Fruit fly (Drosophila melanogaster) whole organism, embryonic: Measurements from ENCODE around the gene CG32939.

Source experiments
- Antp ChIP-seq: fragments of 200-800 bp; sonication (Bioruptor generic); optimal IDR thresholded peaks from 3 replicates; lab custom pipeline; 2016; ENCODE audit warnings: missing biosample characterization, missing genetic modification characterization
- BtbVII ChIP-seq: fragments of 200-800 bp; sonication (Bioruptor generic); optimal IDR thresholded peaks from 3 replicates; lab custom pipeline; 2017; ENCODE audit warnings: missing biosample characterization, mild to moderate bottlenecking, missing genetic modification characterization
- CG10147 ChIP-seq: fragments of 200-800 bp; sonication (Bioruptor generic); optimal IDR thresholded peaks from 2 replicates; lab custom pipeline; 2019; ENCODE audit warnings: missing biosample characterization, mild to moderate bottlenecking, missing genetic modification characterization, moderate library complexity
- CG10543 ChIP-seq: fragments of 200-800 bp; sonication (Bioruptor generic); optimal IDR thresholded peaks from 3 replicates; lab custom pipeline; 2017; ENCODE audit warnings: missing biosample characterization, mild to moderate bottlenecking, missing genetic modification characterization, moderate library complexity
- CG10959 ChIP-seq: fragments of 200-800 bp; sonication (Bioruptor generic); IDR thresholded peaks from 2 replicates; pipeline ENCODE4 v1.3.6; 2022; ENCODE audit warnings: missing biosample characterization, missing genetic modification characterization
- CG11398 ChIP-seq: fragments of 200-800 bp; sonication (Bioruptor generic); optimal IDR thresholded peaks from 2 replicates; lab custom pipeline; 2016; ENCODE audit warnings: missing biosample characterization, missing genetic modification characterization
- CG13123 ChIP-seq: fragments of 200-800 bp; sonication (Bioruptor generic); optimal IDR thresholded peaks from 2 replicates; lab custom pipeline; 2016; ENCODE audit warnings: missing biosample characterization, missing genetic modification characterization
- CG13424 ChIP-seq: fragments of 200-800 bp; sonication (Bioruptor generic); optimal IDR thresholded peaks from 2 replicates; lab custom pipeline; 2019; ENCODE audit warnings: missing biosample characterization, mild to moderate bottlenecking, missing genetic modification characterization, moderate library complexity
- CG14710 ChIP-seq: fragments of 200-800 bp; sonication (Bioruptor generic); optimal IDR thresholded peaks from 3 replicates; lab custom pipeline; 2019; ENCODE audit warnings: missing biosample characterization, mild to moderate bottlenecking, missing genetic modification characterization, moderate library complexity
- CG15514 ChIP-seq: fragments of 200-800 bp; sonication (Bioruptor generic); optimal IDR thresholded peaks from 3 replicates; lab custom pipeline; 2017; ENCODE audit warnings: missing biosample characterization, missing genetic modification characterization, mild to moderate bottlenecking, moderate library complexity, missing genetic modification reagents
- CG1602 ChIP-seq: fragments of 200-800 bp; sonication (Bioruptor generic); optimal IDR thresholded peaks from 3 replicates; lab custom pipeline; 2016; ENCODE audit warnings: missing biosample characterization, missing genetic modification characterization
- CG1647 ChIP-seq: fragments of 200-800 bp; sonication (Bioruptor generic); optimal IDR thresholded peaks from 3 replicates; lab custom pipeline; 2016; ENCODE audit warnings: missing biosample characterization, missing genetic modification characterization
- CG17186 ChIP-seq: fragments of 200-800 bp; sonication (Bioruptor generic); optimal IDR thresholded peaks from 3 replicates; lab custom pipeline; 2017; ENCODE audit warnings: missing biosample characterization, missing genetic modification reagents, missing genetic modification characterization
- CG17829 ChIP-seq: fragments of 200-800 bp; optimal IDR thresholded peaks from 2 replicates; lab custom pipeline; 2019; ENCODE audit warnings: missing biosample characterization, mild to moderate bottlenecking, missing genetic modification characterization, moderate library complexity
- CG17912 ChIP-seq: fragments of 200-800 bp; sonication (Bioruptor generic); optimal IDR thresholded peaks from 2 replicates; lab custom pipeline; 2018; ENCODE audit warnings: missing biosample characterization, mild to moderate bottlenecking, missing genetic modification characterization
- CG2120 ChIP-seq: fragments of 200-800 bp; sonication (Bioruptor generic); optimal IDR thresholded peaks from 3 replicates; lab custom pipeline; 2016; ENCODE audit warnings: missing biosample characterization, missing genetic modification characterization
- CG30020 ChIP-seq: fragments of 200-800 bp; optimal IDR thresholded peaks from 2 replicates; lab custom pipeline; 2019; ENCODE audit warnings: missing biosample characterization, mild to moderate bottlenecking, missing genetic modification characterization, moderate library complexity
- CG31365 ChIP-seq: fragments of 200-800 bp; sonication (Bioruptor generic); optimal IDR thresholded peaks from 2 replicates; lab custom pipeline; 2018; ENCODE audit warnings: missing biosample characterization, mild to moderate bottlenecking, missing genetic modification characterization
- CG3726 ChIP-seq: fragments of 200-800 bp; sonication (Bioruptor generic); IDR thresholded peaks from 3 replicates; pipeline ENCODE4, ENCODE4 v1.3.6; 2022; ENCODE audit warnings: missing biosample characterization, missing genetic modification characterization
- CG6272 ChIP-seq: fragments of 200-800 bp; sonication (Bioruptor generic); IDR thresholded peaks from 2 replicates; pipeline ENCODE4 v1.3.6; 2022; ENCODE audit warnings: missing biosample characterization, missing genetic modification characterization
- CG6689 ChIP-seq: fragments of 200-800 bp; sonication (Bioruptor generic); IDR thresholded peaks from 2 replicates; pipeline ENCODE4 v1.3.6; 2022; ENCODE audit warnings: missing biosample characterization, missing genetic modification characterization
- CG6765 ChIP-seq: fragments of 200-800 bp; sonication (Bioruptor generic); optimal IDR thresholded peaks from 3 replicates; lab custom pipeline; 2017; ENCODE audit warnings: missing biosample characterization, mild to moderate bottlenecking, missing genetic modification characterization
- CG6854 ChIP-seq: fragments of 200-800 bp; sonication (Bioruptor generic); optimal IDR thresholded peaks from 3 replicates; lab custom pipeline; 2017; ENCODE audit warnings: missing biosample characterization, mild to moderate bottlenecking, missing genetic modification characterization
- CG7556 ChIP-seq: fragments of 200-800 bp; sonication (Bioruptor generic); optimal IDR thresholded peaks from 2 replicates; lab custom pipeline; 2017; ENCODE audit warnings: missing biosample characterization, mild to moderate bottlenecking, missing genetic modification characterization
- CHES-1-like ChIP-seq: fragments of 200-800 bp; sonication (Bioruptor generic); optimal IDR thresholded peaks from 2 replicates; lab custom pipeline; 2016; ENCODE audit warnings: missing biosample characterization, missing genetic modification characterization
- Dip3 ChIP-seq: fragments of 200-800 bp; sonication (Bioruptor generic); optimal IDR thresholded peaks from 3 replicates; lab custom pipeline; 2016; ENCODE audit warnings: missing biosample characterization, missing genetic modification characterization
- ERR ChIP-seq: fragments of 200-800 bp; sonication (Bioruptor generic); optimal IDR thresholded peaks from 2 replicates; lab custom pipeline; 2016; ENCODE audit warnings: missing biosample characterization, missing genetic modification characterization
- Eip74EF ChIP-seq, 2 experiments: fragments of 200-800 bp in 1 of 2; fragments of >200 bp in 1 of 2; sonication (Bioruptor generic) in 1 of 2; optimal IDR thresholded peaks; 2 replicates each; lab custom pipeline; 2017 to 2019; ENCODE audit warnings: missing biosample characterization in 2 of 2, missing genetic modification characterization in 2 of 2, mild to moderate bottlenecking in 1 of 2, moderate library complexity in 1 of 2
- Ets97D ChIP-seq: fragments of 200-800 bp; sonication (Bioruptor generic); optimal IDR thresholded peaks from 3 replicates; lab custom pipeline; 2016; ENCODE audit warnings: missing biosample characterization, missing genetic modification characterization
- HLH54F ChIP-seq: fragments of 200-800 bp; sonication (Bioruptor generic); optimal IDR thresholded peaks from 3 replicates; lab custom pipeline; 2016; ENCODE audit warnings: missing biosample characterization, missing genetic modification characterization
- Hr39 ChIP-seq: fragments of >200 bp; optimal IDR thresholded peaks from 2 replicates; lab custom pipeline; 2017
- Lpt ChIP-seq: fragments of >200 bp; optimal IDR thresholded peaks from 2 replicates; lab custom pipeline; 2018; ENCODE audit warnings: missing biosample characterization, missing genetic modification characterization
- MTF-1 ChIP-seq: fragments of 200-800 bp; sonication (Bioruptor generic); optimal IDR thresholded peaks from 2 replicates; lab custom pipeline; 2018; ENCODE audit warnings: missing biosample characterization, mild to moderate bottlenecking, missing genetic modification characterization, borderline replicate concordance
- NC2β ChIP-seq: fragments of 200-800 bp; sonication (Bioruptor generic); optimal IDR thresholded peaks from 2 replicates; lab custom pipeline; 2016; ENCODE audit warnings: missing biosample characterization, missing genetic modification characterization
- YL-1 ChIP-seq: fragments of 200-800 bp; sonication (Bioruptor generic); optimal IDR thresholded peaks from 3 replicates; lab custom pipeline; 2017; ENCODE audit warnings: missing biosample characterization, mild to moderate bottlenecking, missing genetic modification characterization
- chn ChIP-seq: fragments of 200-800 bp; sonication (Bioruptor generic); optimal IDR thresholded peaks from 2 replicates; lab custom pipeline; 2016; ENCODE audit warnings: missing biosample characterization, missing genetic modification characterization
- dan ChIP-seq: fragments of 200-800 bp; sonication (Bioruptor generic); IDR thresholded peaks from 2 replicates; pipeline ENCODE4 v1.3.6; 2022; ENCODE audit warnings: missing biosample characterization, missing genetic modification characterization
- eyg ChIP-seq: fragments of 200-800 bp; sonication (Bioruptor generic); optimal IDR thresholded peaks from 3 replicates; lab custom pipeline; 2016; ENCODE audit warnings: missing biosample characterization, missing genetic modification characterization
- fu2 ChIP-seq: fragments of 200-800 bp; sonication (Bioruptor generic); optimal IDR thresholded peaks from 2 replicates; lab custom pipeline; 2016; ENCODE audit warnings: missing biosample characterization, missing genetic modification characterization
- gcm2 ChIP-seq: fragments of 200-800 bp; sonication (Bioruptor generic); optimal IDR thresholded peaks from 2 replicates; lab custom pipeline; 2016; ENCODE audit warnings: missing biosample characterization, missing genetic modification characterization
- grau ChIP-seq: fragments of 200-800 bp; optimal IDR thresholded peaks from 3 replicates; lab custom pipeline; 2019; ENCODE audit warnings: missing biosample characterization, mild to moderate bottlenecking, missing genetic modification characterization, moderate library complexity
- lmd ChIP-seq: fragments of 200-800 bp; sonication (Bioruptor generic); IDR thresholded peaks from 2 replicates; pipeline ENCODE4 v1.3.6; 2022; ENCODE audit warnings: missing biosample characterization, missing genetic modification characterization
- nerfin-1 ChIP-seq: fragments of 200-800 bp; sonication (Bioruptor generic); optimal IDR thresholded peaks from 3 replicates; lab custom pipeline; 2019; ENCODE audit warnings: missing biosample characterization, mild to moderate bottlenecking, missing genetic modification characterization, moderate library complexity
- pb ChIP-seq: fragments of 200-800 bp; sonication (Bioruptor generic); optimal IDR thresholded peaks from 3 replicates; lab custom pipeline; 2016; ENCODE audit warnings: missing biosample characterization, missing genetic modification characterization
- pho ChIP-seq: fragments of 200-800 bp; sonication (Bioruptor generic); optimal IDR thresholded peaks from 2 replicates; lab custom pipeline; 2016; ENCODE audit warnings: missing biosample characterization, missing genetic modification characterization
- psq ChIP-seq: fragments of 200-800 bp; sonication (Bioruptor generic); optimal IDR thresholded peaks from 2 replicates; lab custom pipeline; 2017; ENCODE audit warnings: missing biosample characterization, missing genetic modification characterization
- pzg ChIP-seq: fragments of 200-800 bp; sonication (Bioruptor generic); optimal IDR thresholded peaks from 3 replicates; lab custom pipeline; 2018; ENCODE audit warnings: missing biosample characterization, mild to moderate bottlenecking, missing genetic modification characterization, moderate library complexity
- so ChIP-seq: fragments of 200-800 bp; sonication (Bioruptor generic); IDR thresholded peaks from 3 replicates; pipeline ENCODE4 v1.3.6; 2022; ENCODE audit warnings: missing biosample characterization, missing genetic modification characterization
- trem ChIP-seq: fragments of 200-800 bp; optimal IDR thresholded peaks from 3 replicates; lab custom pipeline; 2019; ENCODE audit warnings: missing biosample characterization, mild to moderate bottlenecking, missing genetic modification characterization, moderate library complexity
- vfl ChIP-seq: fragments of 200-800 bp; sonication (Bioruptor generic); optimal IDR thresholded peaks from 2 replicates; lab custom pipeline; 2016; ENCODE audit warnings: missing biosample characterization, missing genetic modification characterization
- zfh2 ChIP-seq: fragments of 200-800 bp; sonication (Bioruptor generic); optimal IDR thresholded peaks from 2 replicates; lab custom pipeline; 2016; ENCODE audit warnings: missing biosample characterization, missing genetic modification characterization

CG32939 gene

dm6 chr3R:9705008-9705628 lies 12.2 kb downstream of the CG32939 start, which contains the start of gene Unc-115a (continued):
- TF ChIP-seq pzg (peak; percentile 97), NC2β (peak; percentile 31), CG14710 (tag; lab: Kevin White, UChicago) (peak; percentile 75), CG7556 (GFP tag; lab: Kevin White, UChicago) (peak; percentile 33), YL-1 (GFP tag; lab: Kevin White, UChicago) (peak; percentile 75), zfh2 (peak; percentile 54), psq (GFP tag; lab: Kevin White, UChicago) (peak; percentile 23), CG6272 (GFP tag; lab: Robert Waterston, UW) (peak; percentile 30; the same call in 1 of the 2 replicates), CG17186 (peak; percentile 2), CG17829 (tag; lab: Kevin White, UChicago) (peak; percentile 78), CG3726 (GFP tag; lab: Robert Waterston, UW) (no peak), pb (GFP tag; lab: Kevin White, UChicago) (peak; percentile 69), CHES-1-like (GFP tag; lab: Kevin White, UChicago) (peak; percentile 71), Ets97D (peak; percentile 92), fu2 (no peak), CG6765 (GFP tag; lab: Kevin White, UChicago) (peak; percentile 19), Antp (GFP tag; lab: Kevin White, UChicago) (peak; percentile 38), CG17912 (GFP tag; lab: Kevin White, UChicago) (peak; percentile 54), dan (GFP tag; lab: Robert Waterston, UW) (no peak), gcm2 (GFP tag; lab: Kevin White, UChicago) (peak; percentile 53), CG30020 (tag; lab: Kevin White, UChicago) (peak; percentile 34), vfl (GFP tag; lab: Kevin White, UChicago) (peak; percentile 39), CG13123 (GFP tag; lab: Kevin White, UChicago) (no peak), CG13424 (peak; percentile 35), CG10147 (GFP tag; lab: Kevin White, UChicago) (peak; percentile 60), CG11398 (GFP tag; lab: Kevin White, UChicago) (peak; percentile 55), CG15514 (GFP tag; lab: Kevin White, UChicago) (peak; percentile 85), BtbVII (GFP tag; lab: Kevin White, UChicago) (peak; percentile 41), CG6854 (peak; percentile 28), CG6689 (GFP tag; lab: Robert Waterston, UW) (no peak), trem (peak; percentile 79), Dip3 (GFP tag; lab: Kevin White, UChicago) (peak; percentile 25), CG1647 (GFP tag; lab: Kevin White, UChicago) (peak; percentile 36), eyg (GFP tag; lab: Kevin White, UChicago) (peak; percentile 55), grau (peak; percentile 50), CG1602 (GFP tag; lab: Kevin White, UChicago) (no peak), so (GFP tag; lab: Robert Waterston, UW) (no peak), nerfin-1 (tag; lab: Kevin White, UChicago) (peak; percentile 76), MTF-1 (peak; percentile 52), CG31365 (peak; percentile 42), pho (GFP tag; lab: Kevin White, UChicago) (peak; percentile 80), ERR (GFP tag; lab: Kevin White, UChicago) (peak; percentile 51), chn (GFP tag; lab: Kevin White, UChicago) (peak; percentile 68), Lpt (GFP tag; lab: Kevin White, UChicago) (no peak), Hr39 (lab: Kevin White, UChicago) (no peak), CG2120 (GFP tag; lab: Kevin White, UChicago) (peak; percentile 69), HLH54F (GFP tag; lab: Kevin White, UChicago) (peak; percentile 59), lmd (GFP tag; lab: Robert Waterston, UW) (no peak), CG10543 (GFP tag; lab: Kevin White, UChicago) (peak; percentile 32), Eip74EF (GFP tag; optimal IDR thresholded peaks at IDR 0.05; lab: Kevin White, UChicago) (peak in 1 of 2 experiments; percentile 39), CG10959 (no peak)
